Fruit fly (Drosophila melanogaster) whole organism, embryonic: ENCODE data around the gene CG43439.

Source experiments
- ATbp ChIP-seq: fragments of 200-800 bp; sonication (Bioruptor generic); optimal IDR thresholded peaks from 2 replicates; lab custom pipeline; 2017; ENCODE audit warnings: missing biosample characterization, mild to moderate bottlenecking, missing genetic modification characterization, missing genetic modification reagents
- CG10543 ChIP-seq: fragments of 200-800 bp; sonication (Bioruptor generic); optimal IDR thresholded peaks from 3 replicates; lab custom pipeline; 2017; ENCODE audit warnings: missing biosample characterization, mild to moderate bottlenecking, missing genetic modification characterization, moderate library complexity
- CG12104 ChIP-seq: fragments of 200-800 bp; sonication (Bioruptor generic); optimal IDR thresholded peaks from 3 replicates; lab custom pipeline; 2016; ENCODE audit warnings: missing biosample characterization, missing genetic modification characterization
- CG12391 ChIP-seq: fragments of 200-800 bp; sonication (Bioruptor generic); optimal IDR thresholded peaks from 3 replicates; lab custom pipeline; 2018; ENCODE audit warnings: missing biosample characterization, mild to moderate bottlenecking, missing genetic modification characterization, moderate library complexity
- CG13296 ChIP-seq: fragments of 200-800 bp; sonication (Bioruptor generic); optimal IDR thresholded peaks from 3 replicates; lab custom pipeline; 2018; ENCODE audit warnings: missing biosample characterization, mild to moderate bottlenecking, missing genetic modification characterization
- CG13894 ChIP-seq: fragments of 200-800 bp; sonication (Bioruptor generic); optimal IDR thresholded peaks from 3 replicates; lab custom pipeline; 2018; ENCODE audit warnings: missing biosample characterization, mild to moderate bottlenecking, missing genetic modification characterization, moderate library complexity
- CG16863 ChIP-seq: fragments of 200-800 bp; sonication (Bioruptor generic); optimal IDR thresholded peaks from 3 replicates; lab custom pipeline; 2016; ENCODE audit warnings: missing biosample characterization, missing genetic modification characterization
- CG3065 ChIP-seq: fragments of 200-800 bp; sonication (Bioruptor generic); optimal IDR thresholded peaks from 2 replicates; lab custom pipeline; 2016; ENCODE audit warnings: missing biosample characterization, missing genetic modification characterization
- CG32772 ChIP-seq: fragments of 200-800 bp; sonication (Bioruptor generic); IDR thresholded peaks from 2 replicates; pipeline ENCODE4 v1.3.6; 2022; ENCODE audit warnings: missing biosample characterization, missing genetic modification characterization
- CG3281 ChIP-seq: fragments of 200-800 bp; sonication (Bioruptor generic); optimal IDR thresholded peaks from 3 replicates; lab custom pipeline; 2017; ENCODE audit warnings: missing biosample characterization, mild to moderate bottlenecking, missing genetic modification characterization
- CG34224 ChIP-seq: fragments of 200-800 bp; sonication (Bioruptor generic); IDR thresholded peaks from 3 replicates; pipeline ENCODE4 v1.3.6; 2022; ENCODE audit warnings: missing biosample characterization, missing genetic modification characterization; ENCODE audit not compliant: partially characterized antibody
- CG34422 ChIP-seq: fragments of 200-800 bp; sonication (Bioruptor generic); IDR thresholded peaks from 3 replicates; pipeline ENCODE4 v1.3.6; 2022; ENCODE audit warnings: missing biosample characterization, missing genetic modification characterization
- CG3838 ChIP-seq: fragments of 200-800 bp; sonication (Bioruptor generic); optimal IDR thresholded peaks from 3 replicates; lab custom pipeline; 2016; ENCODE audit warnings: missing biosample characterization, missing genetic modification characterization
- CG4404 ChIP-seq: fragments of 200-800 bp; sonication (Bioruptor generic); IDR thresholded peaks from 2 replicates; pipeline ENCODE4 v1.3.6; 2022; ENCODE audit warnings: missing biosample characterization, missing genetic modification characterization
- CG7271 ChIP-seq: fragments of 200-800 bp; sonication (Bioruptor generic); optimal IDR thresholded peaks from 2 replicates; lab custom pipeline; 2018; ENCODE audit warnings: missing biosample characterization, mild to moderate bottlenecking, missing genetic modification characterization, moderate library complexity
- CG7987 ChIP-seq: fragments of 200-800 bp; sonication (Bioruptor generic); optimal IDR thresholded peaks from 2 replicates; lab custom pipeline; 2018; ENCODE audit warnings: missing biosample characterization, mild to moderate bottlenecking, missing genetic modification characterization, moderate library complexity
- CG8281 ChIP-seq: fragments of 200-800 bp; sonication (Bioruptor generic); optimal IDR thresholded peaks from 2 replicates; lab custom pipeline; 2018; ENCODE audit warnings: missing biosample characterization, mild to moderate bottlenecking, missing genetic modification characterization, moderate library complexity
- CG9727 ChIP-seq: fragments of 200-800 bp; sonication (Bioruptor generic); optimal IDR thresholded peaks from 3 replicates; lab custom pipeline; 2017; ENCODE audit warnings: missing biosample characterization, mild to moderate bottlenecking, missing genetic modification characterization
- CG9932 ChIP-seq: fragments of 200-800 bp; sonication (Bioruptor generic); IDR thresholded peaks from 2 replicates; pipeline ENCODE4 v1.3.6; 2022; ENCODE audit warnings: missing biosample characterization, missing genetic modification characterization
- CTCF ChIP-seq: fragments of 200-800 bp; sonication (Bioruptor generic); optimal IDR thresholded peaks from 2 replicates; lab custom pipeline; 2017; ENCODE audit warnings: missing biosample characterization, mild to moderate bottlenecking, missing genetic modification characterization, moderate library complexity
- Chrac-16 ChIP-seq: fragments of 200-800 bp; sonication (Bioruptor generic); optimal IDR thresholded peaks from 3 replicates; lab custom pipeline; 2016; ENCODE audit warnings: missing biosample characterization, missing genetic modification characterization
- CkIIα-i1 ChIP-seq: fragments of 200-800 bp; sonication (Bioruptor generic); IDR thresholded peaks from 2 replicates; pipeline ENCODE4 v1.3.6; 2022; ENCODE audit warnings: missing biosample characterization, missing genetic modification characterization
- Hey ChIP-seq: fragments of 200-800 bp; sonication (Bioruptor generic); optimal IDR thresholded peaks from 3 replicates; lab custom pipeline; 2018; ENCODE audit warnings: missing biosample characterization, mild to moderate bottlenecking, missing genetic modification characterization
- Hmr ChIP-seq: fragments of 200-800 bp; sonication (Bioruptor generic); optimal IDR thresholded peaks from 3 replicates; lab custom pipeline; 2017; ENCODE audit warnings: mild to moderate bottlenecking, missing biosample characterization, missing genetic modification reagents, missing genetic modification characterization
- Hsf ChIP-seq: fragments of 200-800 bp; sonication (Bioruptor generic); optimal IDR thresholded peaks from 3 replicates; lab custom pipeline; 2016; ENCODE audit warnings: missing biosample characterization, missing genetic modification characterization
- Mad ChIP-seq: fragments of 200-800 bp; sonication (Bioruptor generic); optimal IDR thresholded peaks from 2 replicates; lab custom pipeline; 2016; ENCODE audit warnings: missing biosample characterization, missing genetic modification characterization
- Pdp1 ChIP-seq, 2 experiments: fragments of 200-800 bp; sonication (Bioruptor generic); optimal IDR thresholded peaks; 3 replicates each; lab custom pipeline; 2016; ENCODE audit warnings: missing biosample characterization in 2 of 2, missing genetic modification characterization in 2 of 2, mild to moderate bottlenecking in 1 of 2, moderate library complexity in 1 of 2
- Sox102F ChIP-seq: fragments of 200-800 bp; sonication (Bioruptor generic); optimal IDR thresholded peaks from 2 replicates; lab custom pipeline; 2018; ENCODE audit warnings: missing biosample characterization, mild to moderate bottlenecking, missing genetic modification characterization, moderate library complexity
- Spps ChIP-seq: fragments of 200-800 bp; sonication (Bioruptor generic); optimal IDR thresholded peaks from 2 replicates; lab custom pipeline; 2018; ENCODE audit warnings: missing biosample characterization, mild to moderate bottlenecking, missing genetic modification characterization
- Ssrp ChIP-seq: fragments of 200-800 bp; sonication (Bioruptor generic); optimal IDR thresholded peaks from 2 replicates; lab custom pipeline; 2018; ENCODE audit warnings: missing biosample characterization, mild to moderate bottlenecking, missing genetic modification characterization, moderate library complexity
- ara ChIP-seq: fragments of 200-800 bp; sonication (Bioruptor generic); IDR thresholded peaks from 2 replicates; pipeline ENCODE4 v1.3.6; 2022; ENCODE audit warnings: missing biosample characterization, missing genetic modification characterization
- bcd ChIP-seq: fragments of 200-800 bp; sonication (Bioruptor generic); optimal IDR thresholded peaks from 2 replicates; lab custom pipeline; 2017; ENCODE audit warnings: missing biosample characterization, mild to moderate bottlenecking, missing genetic modification characterization
- bsh ChIP-seq, 2 experiments: fragments of 200-800 bp; sonication (Bioruptor generic); optimal IDR thresholded peaks; 2 replicates each; lab custom pipeline; 2017 to 2018; ENCODE audit warnings: mild to moderate bottlenecking in 2 of 2, missing biosample characterization in 2 of 2, missing genetic modification characterization in 2 of 2, moderate library complexity in 1 of 2
- chn ChIP-seq: fragments of 200-800 bp; sonication (Bioruptor generic); optimal IDR thresholded peaks from 2 replicates; lab custom pipeline; 2016; ENCODE audit warnings: missing biosample characterization, missing genetic modification characterization
- croc ChIP-seq: fragments of 200-800 bp; sonication (Bioruptor generic); conservative IDR thresholded peaks from 3 replicates; pipeline ENCODE4 v1.3.6; 2022; ENCODE audit warnings: missing biosample characterization, missing genetic modification characterization
- emc ChIP-seq: fragments of 200-800 bp; sonication (Bioruptor generic); optimal IDR thresholded peaks from 2 replicates; lab custom pipeline; 2016; ENCODE audit warnings: missing biosample characterization, missing genetic modification characterization
- eve ChIP-seq, 2 experiments: fragments of >200 bp; optimal IDR thresholded peaks; 2 replicates each; lab custom pipeline; 2017; ENCODE audit warnings: missing biosample characterization in 2 of 2, missing genetic modification characterization in 2 of 2
- fd96Cb ChIP-seq: fragments of 200-800 bp; sonication (Bioruptor generic); optimal IDR thresholded peaks from 2 replicates; lab custom pipeline; 2018; ENCODE audit warnings: missing biosample characterization, mild to moderate bottlenecking, missing genetic modification characterization, moderate library complexity
- gsb-n ChIP-seq: fragments of 200-800 bp; sonication (Bioruptor generic); optimal IDR thresholded peaks from 3 replicates; lab custom pipeline; 2018; ENCODE audit warnings: missing biosample characterization, mild to moderate bottlenecking, missing genetic modification characterization
- hbn ChIP-seq: fragments of 200-800 bp; sonication (Bioruptor generic); IDR thresholded peaks from 2 replicates; pipeline ENCODE4 v1.3.6; 2022; ENCODE audit warnings: missing biosample characterization, missing genetic modification characterization; ENCODE audit not compliant: partially characterized antibody
- jing ChIP-seq: fragments of 200-800 bp; sonication (Bioruptor generic); optimal IDR thresholded peaks from 2 replicates; lab custom pipeline; 2018; ENCODE audit warnings: missing biosample characterization, mild to moderate bottlenecking, missing genetic modification characterization
- lab ChIP-seq: fragments of 200-800 bp; sonication (Bioruptor generic); optimal IDR thresholded peaks from 3 replicates; lab custom pipeline; 2017; ENCODE audit warnings: missing biosample characterization, missing genetic modification characterization, mild to moderate bottlenecking, moderate library complexity, missing genetic modification reagents
- nom ChIP-seq: fragments of 200-800 bp; sonication (Bioruptor generic); optimal IDR thresholded peaks from 2 replicates; lab custom pipeline; 2017; ENCODE audit warnings: missing biosample characterization, missing genetic modification characterization, mild to moderate bottlenecking, moderate library complexity, missing genetic modification reagents
- onecut ChIP-seq: fragments of 200-800 bp; sonication (Bioruptor generic); IDR thresholded peaks from 2 replicates; pipeline ENCODE4 v1.3.6; 2022; ENCODE audit warnings: missing biosample characterization, missing genetic modification characterization
- pum ChIP-seq: fragments of 200-800 bp; sonication (Bioruptor generic); optimal IDR thresholded peaks from 2 replicates; lab custom pipeline; 2016; ENCODE audit warnings: missing biosample characterization, missing genetic modification characterization
- schlank ChIP-seq: fragments of 200-800 bp; sonication (Bioruptor generic); optimal IDR thresholded peaks from 2 replicates; lab custom pipeline; 2018; ENCODE audit warnings: missing biosample characterization, mild to moderate bottlenecking, missing genetic modification characterization
- sens ChIP-seq: fragments of 200-800 bp; sonication (Bioruptor generic); peaks from one replicate; lab custom pipeline; 2016; ENCODE audit warnings: missing biosample characterization, missing genetic modification characterization
- slou ChIP-seq: fragments of 200-800 bp; sonication (Bioruptor generic); optimal IDR thresholded peaks from 3 replicates; lab custom pipeline; 2016; ENCODE audit warnings: missing biosample characterization, missing genetic modification characterization
- trem ChIP-seq: fragments of 200-800 bp; optimal IDR thresholded peaks from 3 replicates; lab custom pipeline; 2019; ENCODE audit warnings: missing biosample characterization, mild to moderate bottlenecking, missing genetic modification characterization, moderate library complexity
- trh ChIP-seq: fragments of 200-800 bp; sonication (Bioruptor generic); optimal IDR thresholded peaks from 2 replicates; lab custom pipeline; 2016; ENCODE audit warnings: missing biosample characterization, missing genetic modification characterization
- zf30C ChIP-seq: fragments of 200-800 bp; sonication (Bioruptor generic); optimal IDR thresholded peaks from 3 replicates; lab custom pipeline; 2018; ENCODE audit warnings: missing biosample characterization, mild to moderate bottlenecking, missing genetic modification characterization

CG43439 gene

dm6 chr3L:6981823-6982222 lies 2.6 kb downstream of the CG43439 start (continued):
- TF ChIP-seq Chrac-16 (GFP tag; lab: Kevin White, UChicago) (peak; percentile 43), eve (GFP tag; optimal IDR thresholded peaks at IDR 0.05; lab: Kevin White, UChicago) (peak in 1 of 2 experiments; percentile 60), sens (peak; percentile 87), CG4404 (GFP tag; lab: Robert Waterston, UW) (peak; percentile 79), Hmr (peak; percentile 2), CG8281 (no peak), trh (no peak), CG7271 (tag; lab: Kevin White, UChicago) (no peak), pum (peak; percentile 14), CG10543 (GFP tag; lab: Kevin White, UChicago) (no peak), emc (GFP tag; lab: Kevin White, UChicago) (no peak), slou (no peak), Hsf (GFP tag; lab: Kevin White, UChicago) (no peak), hbn (GFP tag; lab: Robert Waterston, UW) (no peak), CG3065 (GFP tag; lab: Kevin White, UChicago) (no peak), Mad (GFP tag; lab: Kevin White, UChicago) (no peak), CG34422 (GFP tag; lab: Robert Waterston, UW) (no peak), CTCF (GFP tag; lab: Kevin White, UChicago) (no peak), CkIIα-i1 (GFP tag; lab: Robert Waterston, UW) (no peak), CG9932 (GFP tag; lab: Robert Waterston, UW) (no peak), CG16863 (no peak), chn (GFP tag; lab: Kevin White, UChicago) (no peak), bcd (GFP tag; lab: Kevin White, UChicago) (peak; percentile 38), Pdp1 (GFP tag; optimal IDR thresholded peaks at IDR 0.05; lab: Kevin White, UChicago) (peak; percentile 3 to 36), schlank (tag; lab: Kevin White, UChicago) (no peak), Ssrp (tag; lab: Kevin White, UChicago) (peak; percentile 68), Sox102F (peak; percentile 54), lab (GFP tag; lab: Kevin White, UChicago) (peak; percentile 15), CG34224 (GFP tag; lab: Robert Waterston, UW) (no peak), CG3281 (no peak), nom (GFP tag; lab: Kevin White, UChicago) (no peak), trem (no peak), CG3838 (no peak), CG9727 (GFP tag; lab: Kevin White, UChicago) (peak; percentile 87), ara (GFP tag; lab: Robert Waterston, UW) (peak; percentile 50; the same call in 1 of the 2 replicates), onecut (GFP tag; lab: Robert Waterston, UW) (peak; percentile 38; the same call in 1 of the 2 replicates), CG32772 (no peak), CG13296 (GFP tag; lab: Kevin White, UChicago) (no peak), jing (GFP tag; lab: Kevin White, UChicago) (no peak), bsh (GFP tag; optimal IDR thresholded peaks at IDR 0.05; lab: Kevin White, UChicago) (peak in 1 of 2 experiments; percentile 58), croc (no peak), CG12104 (peak; percentile 40), gsb-n (peak; percentile 32), Hey (tag; lab: Kevin White, UChicago) (no peak), CG7987 (no peak), CG12391 (tag; lab: Kevin White, UChicago) (peak; percentile 72), fd96Cb (tag; lab: Kevin White, UChicago) (peak; percentile 31), CG13894 (tag; lab: Kevin White, UChicago) (no peak), ATbp (peak; percentile 9), Spps (tag; lab: Kevin White, UChicago) (no peak), zf30C (GFP tag; lab: Kevin White, UChicago) (peak; percentile 86)
